Worm (Caenorhabditis elegans) whole organism, L4 larva: Measurements from ENCODE around the gene Y37D8A.3.

Experiments used
- R02D3.7 ChIP-seq: fragments of 150-350 bp; sonication (generic microtip); optimal IDR thresholded peaks from 3 replicates; lab custom pipeline; 2014; ENCODE audit warnings: missing biosample characterization, missing genetic modification characterization
- T20F7.1 ChIP-seq: fragments of 200-800 bp; sonication (Bioruptor generic); optimal IDR thresholded peaks from 2 replicates; lab custom pipeline; 2018; ENCODE audit warnings: mild to moderate bottlenecking, missing genetic modification characterization, missing compliant biosample characterization
- Y105C5A.15 ChIP-seq: fragments of 200-800 bp; sonication (Bioruptor generic); IDR thresholded peaks from 2 replicates; pipeline ENCODE4 v1.3.6; 2022; ENCODE audit warnings: missing genetic modification characterization, missing compliant biosample characterization
- Y48G9A.11 ChIP-seq: fragments of 200-800 bp; sonication (Bioruptor generic); IDR thresholded peaks from 2 replicates; pipeline ENCODE4 v1.3.6; 2022; ENCODE audit warnings: missing genetic modification reagents, missing genetic modification characterization, missing compliant biosample characterization
- ceh-20 ChIP-seq: fragments of 200-800 bp; sonication (Bioruptor generic); IDR thresholded peaks from 2 replicates; pipeline ENCODE4 v1.3.6; 2022; ENCODE audit warnings: missing genetic modification reagents, missing genetic modification characterization, missing compliant biosample characterization
- ceh-82 ChIP-seq: sonication (generic microtip); optimal IDR thresholded peaks from 2 replicates; lab custom pipeline; 2017; ENCODE audit warnings: missing biosample characterization, missing genetic modification characterization
- ces-1 ChIP-seq: fragments of 150-350 bp; sonication (generic microtip); optimal IDR thresholded peaks from 4 replicates; lab custom pipeline; 2014; ENCODE audit warnings: missing biosample characterization, missing genetic modification reagents, missing genetic modification characterization
- daf-12 ChIP-seq: fragments of 150-350 bp; optimal IDR thresholded peaks from 2 replicates; lab custom pipeline; 2014; ENCODE audit warnings: missing biosample characterization, missing genetic modification reagents, missing genetic modification characterization
- daf-16 ChIP-seq, 3 experiments: sonication (generic microtip); optimal IDR thresholded peaks; 2 replicates each; lab custom pipeline; 2016 to 2017; ENCODE audit warnings: missing genetic modification characterization in 3 of 3, missing genetic modification reagents in 3 of 3, mild to moderate bottlenecking in 2 of 3, missing compliant biosample characterization in 2 of 3, missing biosample characterization in 1 of 3, moderate library complexity in 1 of 3
- dmd-6 ChIP-seq: fragments of 200-800 bp; sonication (Bioruptor generic); IDR thresholded peaks from 2 replicates; pipeline ENCODE4 v1.3.6; 2022; ENCODE audit warnings: missing genetic modification reagents, missing genetic modification characterization, missing compliant biosample characterization
- dmd-8 ChIP-seq: fragments of 200-800 bp; sonication (Bioruptor generic); IDR thresholded peaks from 2 replicates; pipeline ENCODE4 v1.3.6; 2022; ENCODE audit warnings: missing genetic modification characterization, missing compliant biosample characterization
- dve-1 ChIP-seq: sonication (generic microtip); optimal IDR thresholded peaks from 2 replicates; lab custom pipeline; 2017; ENCODE audit warnings: antibody characterized with exemption, mild to moderate bottlenecking, missing genetic modification characterization, missing compliant biosample characterization; ENCODE audit not compliant: insufficient read depth
- egl-43 ChIP-seq: fragments of 200-800 bp; sonication (Bioruptor generic); IDR thresholded peaks from 2 replicates; pipeline ENCODE4 v1.3.6; 2022; ENCODE audit warnings: missing genetic modification reagents, missing genetic modification characterization, missing compliant biosample characterization
- hlh-11 ChIP-seq: fragments of 200-800 bp; sonication (Bioruptor generic); optimal IDR thresholded peaks from 2 replicates; lab custom pipeline; 2018; ENCODE audit warnings: mild to moderate bottlenecking, missing genetic modification characterization, missing compliant biosample characterization
- lin-15B ChIP-seq: fragments of 150-350 bp; sonication (generic microtip); optimal IDR thresholded peaks from 3 replicates; lab custom pipeline; 2014; ENCODE audit warnings: missing biosample characterization, missing genetic modification characterization
- lin-38 ChIP-seq: fragments of 200-800 bp; sonication (Bioruptor generic); IDR thresholded peaks from 2 replicates; pipeline ENCODE4 v1.3.6; 2022; ENCODE audit warnings: missing genetic modification reagents, missing genetic modification characterization, missing compliant biosample characterization
- lsy-2 ChIP-seq, 2 experiments: fragments of 150-350 bp in 1 of 2; sonication (generic microtip) in 1 of 2; optimal IDR thresholded peaks; 2 replicates each; lab custom pipeline; 2014 to 2017; ENCODE audit warnings: missing biosample characterization in 2 of 2, missing genetic modification characterization in 2 of 2
- mes-2 ChIP-seq: sonication (generic microtip); optimal IDR thresholded peaks from 2 replicates; lab custom pipeline; 2016; ENCODE audit warnings: missing genotype, mild to moderate bottlenecking, missing genetic modification characterization, missing compliant biosample characterization; ENCODE audit not compliant: poor library complexity, severe bottlenecking
- mxl-2 ChIP-seq: fragments of 200-800 bp; sonication (Bioruptor generic); conservative IDR thresholded peaks from 2 replicates; pipeline ENCODE4 v1.3.6; 2022; ENCODE audit warnings: missing genetic modification reagents, missing genetic modification characterization, missing compliant biosample characterization
- mxl-3 ChIP-seq: fragments of 200-800 bp; sonication (Bioruptor generic); optimal IDR thresholded peaks from 2 replicates; lab custom pipeline; 2018; ENCODE audit warnings: mild to moderate bottlenecking, missing genetic modification characterization, missing compliant biosample characterization
- nhr-10 ChIP-seq: fragments of 150-350 bp; optimal IDR thresholded peaks from 2 replicates; lab custom pipeline; 2014; ENCODE audit warnings: missing biosample characterization, missing genetic modification characterization
- nhr-237 ChIP-seq: sonication (generic microtip); optimal IDR thresholded peaks from 2 replicates; lab custom pipeline; 2017; ENCODE audit warnings: missing biosample characterization, missing genetic modification characterization
- nhr-28 ChIP-seq: fragments of 150-350 bp; optimal IDR thresholded peaks from 2 replicates; lab custom pipeline; 2014; ENCODE audit warnings: missing biosample characterization, missing genetic modification characterization
- nhr-6 ChIP-seq: fragments of 150-350 bp; optimal IDR thresholded peaks from 2 replicates; lab custom pipeline; 2014; ENCODE audit warnings: missing biosample characterization, missing genetic modification characterization
- pqm-1 ChIP-seq: sonication (generic microtip); optimal IDR thresholded peaks from 2 replicates; lab custom pipeline; 2017; ENCODE audit warnings: missing biosample characterization, missing genetic modification characterization
- rbr-2 ChIP-seq: sonication (generic microtip); optimal IDR thresholded peaks from 2 replicates; lab custom pipeline; 2016; ENCODE audit warnings: missing genotype, missing genetic modification characterization, missing compliant biosample characterization
- sdz-12 ChIP-seq: fragments of 200-800 bp; sonication (Bioruptor generic); optimal IDR thresholded peaks from 2 replicates; lab custom pipeline; 2018; ENCODE audit warnings: mild to moderate bottlenecking, missing genetic modification characterization, missing compliant biosample characterization
- spr-1 ChIP-seq: sonication (generic microtip); optimal IDR thresholded peaks from 2 replicates; lab custom pipeline; 2016; ENCODE audit warnings: mild to moderate bottlenecking, missing genetic modification characterization, missing compliant biosample characterization
- spr-3 ChIP-seq: fragments of 200-800 bp; sonication (Bioruptor generic); optimal IDR thresholded peaks from 2 replicates; lab custom pipeline; 2018; ENCODE audit warnings: mild to moderate bottlenecking, missing genetic modification characterization, missing compliant biosample characterization

Gene Y37D8A.3

ce11 chrIII:12813193-12813592, 16.0 kb upstream of the Y37D8A.3 start, which contains the start of gene BE10.4:
Gene BE10.4, plus strand, starts transcription at chrIII:12813493.
- no peak for TF ChIP-seq daf-12 (tag; lab: Kevin White, UChicago)
- TF ChIP-seq hlh-11 = no peak
- no peak for TF ChIP-seq nhr-6 (tag; lab: Kevin White, UChicago)
- no peak for TF ChIP-seq spr-1 (tag; lab: Kevin White, UChicago)
- TF ChIP-seq nhr-237 = no peak

ce11 chrIII:12818050-12818738, 11.0 kb upstream of the Y37D8A.3 start, which contains the start of gene arx-5:
Gene arx-5, minus strand, starts transcription at chrIII:12818100.
- peak; percentile 93 for TF ChIP-seq T20F7.1 (GFP tag; lab: Kevin White, UChicago)
- TF ChIP-seq egl-43 (GFP tag; lab: Robert Waterston, UW) = no peak
- no peak for TF ChIP-seq daf-16 (GFP tag; optimal IDR thresholded peaks at IDR 0.05; lab: Kevin White, UChicago)
- peak; percentile 37 for TF ChIP-seq daf-16 (tag; optimal IDR thresholded peaks at IDR 0.05; lab: Kevin White, UChicago)
- TF ChIP-seq sdz-12 (GFP tag; lab: Kevin White, UChicago) = no peak
- TF ChIP-seq R02D3.7 (tag; lab: Kevin White, UChicago) = peak; percentile 71
- TF ChIP-seq lsy-2 (tag; optimal IDR thresholded peaks at IDR 0.05; lab: Kevin White, UChicago) = peak in 1 of 2 experiments; percentile 31
- TF ChIP-seq Y48G9A.11 (GFP tag; lab: Robert Waterston, UW) = peak; percentile 94
- TF ChIP-seq lin-38 = 0 out of 2 replicates have a peak, but pooled peaks have one; percentile 10
- TF ChIP-seq mes-2 (tag; lab: Kevin White, UChicago) = peak; percentile 2

ce11 chrIII:12819148-12819547, 10.0 kb upstream of the Y37D8A.3 start:
- no peak for TF ChIP-seq ces-1 (GFP tag; lab: Kevin White, UChicago)
- no peak for TF ChIP-seq spr-3 (GFP tag; lab: Kevin White, UChicago)
- TF ChIP-seq lin-38 = peak; percentile 38
- TF ChIP-seq ceh-82 = no peak
- TF ChIP-seq rbr-2 = no peak
- no peak for TF ChIP-seq lin-15B (tag; lab: Kevin White, UChicago)
- TF ChIP-seq R02D3.7 (tag; lab: Kevin White, UChicago) = no peak
- TF ChIP-seq daf-16 (GFP tag; optimal IDR thresholded peaks at IDR 0.05; lab: Kevin White, UChicago) = no peak
- TF ChIP-seq daf-16 (tag; optimal IDR thresholded peaks at IDR 0.05; lab: Kevin White, UChicago) = no peak

- TF ChIP-seq R02D3.7 (tag; lab: Kevin White, UChicago) (no peak), Y105C5A.15 (GFP tag; lab: Robert Waterston, UW) (no peak)
- TF ChIP-seq, all 104 proteins: peak for 0
These were observed 9.3 kb upstream of the Y37D8A.3 start, which contains the start of the genes Y37D8A.2 and Y37D8A.25 for ce11 chrIII:12819909-12820308. Gene Y37D8A.2, plus strand, starts transcription at chrIII:12820193. Gene Y37D8A.25, minus strand, starts transcription at chrIII:12820253.

- no peak for TF ChIP-seq Y105C5A.15 (GFP tag; lab: Robert Waterston, UW)
- peak in 1 of 2 experiments; percentile 29 for TF ChIP-seq lsy-2 (tag; optimal IDR thresholded peaks at IDR 0.05; lab: Kevin White, UChicago)
- peak; percentile 28 for TF ChIP-seq R02D3.7 (tag; lab: Kevin White, UChicago)
These were observed 7.8 kb upstream of the Y37D8A.3 start for ce11 chrIII:12821331-12821730.

ce11 chrIII:12822608-12823261, 6.4 kb upstream of the Y37D8A.3 start:
- peak; percentile 63; the same call in 1 of the 2 replicates for TF ChIP-seq dmd-8 (GFP tag; lab: Robert Waterston, UW)
- no peak for TF ChIP-seq Y48G9A.11 (GFP tag; lab: Robert Waterston, UW)
- TF ChIP-seq, all 104 proteins: peak for 1

- TF ChIP-seq ceh-20 (GFP tag; lab: Robert Waterston, UW) = no peak
- no peak for TF ChIP-seq mxl-3 (GFP tag; lab: Kevin White, UChicago)
- TF ChIP-seq dmd-6 (GFP tag; lab: Robert Waterston, UW) = peak; percentile 38; the same call in 1 of the 2 replicates
- no peak for TF ChIP-seq nhr-10 (tag; lab: Kevin White, UChicago)
- TF ChIP-seq pqm-1 (tag; lab: Kevin White, UChicago) = peak; percentile 1
- TF ChIP-seq nhr-6 (tag; lab: Kevin White, UChicago) = no peak
- no peak for TF ChIP-seq mxl-2 (GFP tag; lab: Robert Waterston, UW)
- peak; percentile 23 for TF ChIP-seq dve-1 (tag; lab: Kevin White, UChicago)
- TF ChIP-seq nhr-28 (tag; lab: Kevin White, UChicago) = peak; percentile 80
These were observed 2.5 kb downstream of the Y37D8A.3 start for ce11 chrIII:12831696-12832095.
